Worm (Caenorhabditis elegans) whole organism, L2 larva: ENCODE measurements around the gene C53A5.2.

Experiments used
- R02D3.7 ChIP-seq: fragments of 150-350 bp; optimal IDR thresholded peaks from 2 replicates; lab custom pipeline; 2014; ENCODE audit warnings: missing biosample characterization, missing genetic modification characterization
- Y55F3AM.14 ChIP-seq: fragments of 200-800 bp; sonication (Bioruptor generic); optimal IDR thresholded peaks from 2 replicates; lab custom pipeline; 2018; ENCODE audit warnings: mild to moderate bottlenecking, missing genetic modification characterization, missing compliant biosample characterization
- ZK546.5 ChIP-seq: sonication (generic microtip); optimal IDR thresholded peaks from 2 replicates; lab custom pipeline; 2017; ENCODE audit warnings: missing biosample characterization, missing genetic modification characterization
- ama-1 ChIP-seq: fragments of 150-350 bp; optimal IDR thresholded peaks from 2 replicates; lab custom pipeline; 2018; ENCODE audit warnings: inconsistent platforms
- crh-2 ChIP-seq: sonication (generic microtip); optimal IDR thresholded peaks from 2 replicates; lab custom pipeline; 2017; ENCODE audit warnings: missing biosample characterization, missing genetic modification characterization
- fos-1 ChIP-seq: fragments of 150-350 bp; optimal IDR thresholded peaks from 2 replicates; lab custom pipeline; 2014; ENCODE audit warnings: missing biosample characterization, missing genetic modification characterization
- lin-39 ChIP-seq: fragments of 150-350 bp; optimal IDR thresholded peaks from 2 replicates; lab custom pipeline; 2014; ENCODE audit warnings: missing biosample characterization, missing genetic modification reagents, missing genetic modification characterization
- mab-5 ChIP-seq: fragments of 150-350 bp; optimal IDR thresholded peaks from 2 replicates; lab custom pipeline; 2014; ENCODE audit warnings: missing biosample characterization, missing genetic modification characterization
- mbf-1 ChIP-seq: sonication (generic microtip); optimal IDR thresholded peaks from 2 replicates; lab custom pipeline; 2017; ENCODE audit warnings: missing biosample characterization, missing genetic modification characterization
- nhr-10 ChIP-seq: sonication (generic microtip); optimal IDR thresholded peaks from 2 replicates; lab custom pipeline; 2017; ENCODE audit warnings: missing biosample characterization, missing genetic modification characterization
- nhr-21 ChIP-seq: fragments of 150-350 bp; optimal IDR thresholded peaks from 2 replicates; lab custom pipeline; 2014; ENCODE audit warnings: missing biosample characterization, missing genetic modification characterization
- snpc-4 ChIP-seq: fragments of 150-350 bp; optimal IDR thresholded peaks from 2 replicates; lab custom pipeline; 2014; ENCODE audit warnings: missing biosample characterization, missing genetic modification characterization
- unc-55 ChIP-seq: fragments of 150-350 bp; sonication (generic microtip); optimal IDR thresholded peaks from 3 replicates; lab custom pipeline; 2014; ENCODE audit warnings: missing biosample characterization, missing genetic modification reagents, missing genetic modification characterization
- zag-1 ChIP-seq: fragments of 150-350 bp; optimal IDR thresholded peaks from 2 replicates; lab custom pipeline; 2014; ENCODE audit warnings: missing biosample characterization, missing genetic modification characterization

The C53A5.2 gene

DNA sequence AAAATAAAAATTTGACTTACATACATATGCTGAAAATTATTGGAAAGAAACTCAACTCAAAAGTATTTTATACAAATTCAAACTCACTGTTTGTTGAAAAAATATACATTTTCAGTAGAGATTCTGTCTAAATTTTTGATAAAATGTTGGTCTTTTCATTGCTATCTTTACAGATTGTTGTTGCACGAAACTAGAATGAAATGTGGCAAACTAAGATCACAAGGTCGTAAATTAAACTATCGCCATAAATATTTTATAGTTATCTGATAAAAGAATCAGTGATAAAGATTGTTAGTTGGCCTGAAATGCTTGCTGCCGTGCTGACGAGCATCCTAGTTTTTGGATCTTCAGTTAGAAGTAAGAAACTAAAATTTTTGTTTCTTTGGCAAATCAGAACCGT is 44.0 kb downstream of the C53A5.2 start, which contains the start of gene clec-55:
Gene clec-55 (plus strand): TSS at position 301 of the 400 bp plus-strand sequence.
- TF ChIP-seq lin-39 (tag; lab: Kevin White, UChicago), result no peak
- no peak for TF ChIP-seq ZK546.5 (tag; lab: Kevin White, UChicago)
- TF ChIP-seq mbf-1 (tag; lab: Kevin White, UChicago), result no peak
- TF ChIP-seq, all 48 proteins: peak for 0

ce11 chrV:14476680-14477079 is 46.3 kb downstream of the C53A5.2 start, which contains the start of gene clec-54:
TSS of gene clec-54 (plus strand) at chrV:14476903.
- no peak for TF ChIP-seq R02D3.7 (tag; lab: Kevin White, UChicago)
- TF ChIP-seq crh-2 (tag; lab: Kevin White, UChicago), result peak; percentile 35

DNA sequence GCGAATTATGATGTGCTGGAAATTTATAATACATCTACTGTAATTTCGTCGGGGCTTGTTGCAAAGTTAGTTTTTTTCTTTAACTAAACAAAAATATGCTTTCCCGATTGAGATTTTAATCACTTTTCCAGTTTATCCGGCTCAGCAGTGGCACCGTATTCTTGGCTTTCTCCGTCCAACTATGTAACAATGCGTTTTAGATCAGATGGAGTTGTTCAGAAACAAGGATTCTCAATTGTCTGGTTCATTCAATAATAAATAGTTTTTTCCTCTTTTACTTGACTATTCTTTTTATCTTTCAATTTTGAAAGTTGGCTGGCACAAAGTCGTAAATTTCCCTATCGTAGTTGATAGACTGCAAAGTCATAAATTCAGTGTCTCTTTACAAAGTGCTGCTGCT is 48.9 kb downstream of the C53A5.2 start, which contains the start of gene clec-56:
Gene clec-56 (plus strand): TSS at position 301 of the 400 bp plus-strand sequence.
- TF ChIP-seq crh-2 (tag; lab: Kevin White, UChicago), result no peak
- no peak for TF ChIP-seq nhr-10 (tag; lab: Kevin White, UChicago)
- no peak for TF ChIP-seq snpc-4 (tag; lab: Kevin White, UChicago)
- TF ChIP-seq unc-55, result no peak
- no peak for TF ChIP-seq Y55F3AM.14 (GFP tag; lab: Kevin White, UChicago)
- TF ChIP-seq mab-5 (tag; lab: Kevin White, UChicago), result no peak
- TF ChIP-seq fos-1, result no peak
- TF ChIP-seq ama-1 (lab: Kevin White, UChicago), result no peak
- TF ChIP-seq nhr-21 (tag; lab: Kevin White, UChicago), result no peak
- no peak for TF ChIP-seq zag-1
